Fruit fly (Drosophila melanogaster) whole organism, embryonic: ENCODE measurements around the gene CG6891.
A peak's percentile ranks its signal among the peaks of the same experiment; 100 is the strongest.

Experiments
- CG11723 ChIP-seq: fragments of 200-800 bp; sonication (Bioruptor generic); optimal IDR thresholded peaks from 2 replicates; lab custom pipeline; 2017; ENCODE audit warnings: missing biosample characterization, mild to moderate bottlenecking, missing genetic modification characterization
- CG15514 ChIP-seq: fragments of 200-800 bp; sonication (Bioruptor generic); optimal IDR thresholded peaks from 3 replicates; lab custom pipeline; 2017; ENCODE audit warnings: missing biosample characterization, missing genetic modification characterization, mild to moderate bottlenecking, moderate library complexity, missing genetic modification reagents
- CG15601 ChIP-seq: fragments of 200-800 bp; sonication (Bioruptor generic); optimal IDR thresholded peaks from 3 replicates; lab custom pipeline; 2019; ENCODE audit warnings: missing biosample characterization, mild to moderate bottlenecking, missing genetic modification characterization, moderate library complexity
- CG17186 ChIP-seq: fragments of 200-800 bp; sonication (Bioruptor generic); optimal IDR thresholded peaks from 3 replicates; lab custom pipeline; 2017; ENCODE audit warnings: missing biosample characterization, missing genetic modification reagents, missing genetic modification characterization
- CG17361 ChIP-seq: fragments of 200-800 bp; sonication (Bioruptor generic); IDR thresholded peaks from 3 replicates; pipeline ENCODE4 v1.3.6; 2022; ENCODE audit warnings: missing biosample characterization, missing genetic modification characterization
- CG17612 ChIP-seq: fragments of 200-800 bp; sonication (Bioruptor generic); IDR thresholded peaks from 2 replicates; pipeline ENCODE4 v1.3.6; 2022; ENCODE audit warnings: missing biosample characterization, missing genetic modification characterization
- CG18619 ChIP-seq: fragments of 200-800 bp; sonication (Bioruptor generic); optimal IDR thresholded peaks from 3 replicates; lab custom pipeline; 2017; ENCODE audit warnings: missing biosample characterization, mild to moderate bottlenecking, missing genetic modification characterization
- CG2120 ChIP-seq: fragments of 200-800 bp; sonication (Bioruptor generic); optimal IDR thresholded peaks from 3 replicates; lab custom pipeline; 2016; ENCODE audit warnings: missing biosample characterization, missing genetic modification characterization
- CG3726 ChIP-seq: fragments of 200-800 bp; sonication (Bioruptor generic); IDR thresholded peaks from 3 replicates; pipeline ENCODE4, ENCODE4 v1.3.6; 2022; ENCODE audit warnings: missing biosample characterization, missing genetic modification characterization
- CG6654 ChIP-seq: fragments of 200-800 bp; sonication (Bioruptor generic); optimal IDR thresholded peaks from 2 replicates; lab custom pipeline; 2017; ENCODE audit warnings: missing biosample characterization, mild to moderate bottlenecking, missing genetic modification characterization
- CG6765 ChIP-seq: fragments of 200-800 bp; sonication (Bioruptor generic); optimal IDR thresholded peaks from 3 replicates; lab custom pipeline; 2017; ENCODE audit warnings: missing biosample characterization, mild to moderate bottlenecking, missing genetic modification characterization
- CG7357 ChIP-seq: fragments of 200-800 bp; sonication (Bioruptor generic); IDR thresholded peaks from 3 replicates; pipeline ENCODE4 v1.3.6; 2022; ENCODE audit warnings: missing biosample characterization, missing genetic modification characterization
- CG7963 ChIP-seq: fragments of 200-800 bp; sonication (Bioruptor generic); IDR thresholded peaks from 3 replicates; pipeline ENCODE4 v1.3.6; 2022; ENCODE audit warnings: missing biosample characterization, missing genetic modification characterization; ENCODE audit not compliant: partially characterized antibody
- CG8388 ChIP-seq: fragments of 200-800 bp; sonication (Bioruptor generic); optimal IDR thresholded peaks from 2 replicates; lab custom pipeline; 2019; ENCODE audit warnings: missing biosample characterization, mild to moderate bottlenecking, missing genetic modification characterization, moderate library complexity
- CG8944 ChIP-seq: fragments of 200-800 bp; sonication (Bioruptor generic); optimal IDR thresholded peaks from 3 replicates; lab custom pipeline; 2016; ENCODE audit warnings: missing biosample characterization, missing genetic modification characterization
- CG9609 ChIP-seq: fragments of 200-800 bp; sonication (Bioruptor generic); optimal IDR thresholded peaks from 3 replicates; lab custom pipeline; 2016; ENCODE audit warnings: missing biosample characterization, missing genetic modification characterization
- CG9817 ChIP-seq: fragments of 200-800 bp; sonication (Bioruptor generic); optimal IDR thresholded peaks from 2 replicates; lab custom pipeline; 2018; ENCODE audit warnings: missing biosample characterization, mild to moderate bottlenecking, missing genetic modification characterization, moderate library complexity
- CrebB ChIP-seq: fragments of 200-800 bp; sonication (Bioruptor generic); optimal IDR thresholded peaks from 3 replicates; lab custom pipeline; 2018; ENCODE audit warnings: missing biosample characterization, mild to moderate bottlenecking, missing genetic modification characterization
- Dll ChIP-seq: fragments of 200-800 bp; sonication (Bioruptor generic); IDR thresholded peaks from 4 replicates; pipeline ENCODE4 v1.3.6; 2022; ENCODE audit warnings: missing biosample characterization, missing genetic modification characterization; ENCODE audit not compliant: partially characterized antibody
- Gsc ChIP-seq: fragments of 200-800 bp; sonication (Bioruptor generic); IDR thresholded peaks from 2 replicates; pipeline ENCODE4 v1.3.6; 2022; ENCODE audit warnings: missing biosample characterization, missing genetic modification characterization
- HLH54F ChIP-seq: fragments of 200-800 bp; sonication (Bioruptor generic); optimal IDR thresholded peaks from 3 replicates; lab custom pipeline; 2016; ENCODE audit warnings: missing biosample characterization, missing genetic modification characterization
- Hr39 ChIP-seq: fragments of >200 bp; optimal IDR thresholded peaks from 2 replicates; lab custom pipeline; 2017
- Jarid2 ChIP-seq: fragments of 200-800 bp; sonication (Bioruptor generic); optimal IDR thresholded peaks from 3 replicates; lab custom pipeline; 2017; ENCODE audit warnings: mild to moderate bottlenecking, missing biosample characterization, missing genetic modification reagents, missing genetic modification characterization
- Mad ChIP-seq: fragments of 200-800 bp; sonication (Bioruptor generic); optimal IDR thresholded peaks from 2 replicates; lab custom pipeline; 2016; ENCODE audit warnings: missing biosample characterization, missing genetic modification characterization
- Meics ChIP-seq: fragments of 200-800 bp; sonication (Bioruptor generic); optimal IDR thresholded peaks from 2 replicates; lab custom pipeline; 2017; ENCODE audit warnings: missing biosample characterization, mild to moderate bottlenecking, missing genetic modification characterization
- NFAT ChIP-seq: fragments of 200-800 bp; sonication (Bioruptor generic); IDR thresholded peaks from 2 replicates; pipeline ENCODE4 v1.3.6; 2022; ENCODE audit warnings: missing biosample characterization, missing genetic modification characterization
- Nf-YB ChIP-seq: fragments of 200-800 bp; sonication (Bioruptor generic); optimal IDR thresholded peaks from 3 replicates; lab custom pipeline; 2019; ENCODE audit warnings: missing biosample characterization, mild to moderate bottlenecking, missing genetic modification characterization, moderate library complexity
- NfI ChIP-seq: fragments of 200-800 bp; sonication (Bioruptor generic); optimal IDR thresholded peaks from 3 replicates; lab custom pipeline; 2018; ENCODE audit warnings: missing biosample characterization, mild to moderate bottlenecking, missing genetic modification characterization, moderate library complexity
- Usf ChIP-seq: fragments of 200-800 bp; sonication (Bioruptor generic); optimal IDR thresholded peaks from 2 replicates; lab custom pipeline; 2017; ENCODE audit warnings: missing genotype, missing biosample characterization, missing genetic modification characterization
- YL-1 ChIP-seq: fragments of 200-800 bp; sonication (Bioruptor generic); optimal IDR thresholded peaks from 3 replicates; lab custom pipeline; 2017; ENCODE audit warnings: missing biosample characterization, mild to moderate bottlenecking, missing genetic modification characterization
- bcd ChIP-seq: fragments of 200-800 bp; sonication (Bioruptor generic); optimal IDR thresholded peaks from 2 replicates; lab custom pipeline; 2017; ENCODE audit warnings: missing biosample characterization, mild to moderate bottlenecking, missing genetic modification characterization
- dmrt99B ChIP-seq: fragments of 200-800 bp; sonication (Bioruptor generic); optimal IDR thresholded peaks from 2 replicates; lab custom pipeline; 2018; ENCODE audit warnings: missing biosample characterization, mild to moderate bottlenecking, missing genetic modification characterization, moderate library complexity
- esg ChIP-seq: fragments of 200-800 bp; sonication (Bioruptor generic); conservative IDR thresholded peaks from 2 replicates; pipeline ENCODE4 v1.3.6; 2022; ENCODE audit warnings: missing biosample characterization, missing genetic modification characterization
- ham ChIP-seq: fragments of 200-800 bp; sonication (Bioruptor generic); IDR thresholded peaks from 2 replicates; pipeline ENCODE4 v1.3.6; 2022; ENCODE audit warnings: missing biosample characterization, missing genetic modification characterization
- ind ChIP-seq: fragments of 200-800 bp; sonication (Bioruptor generic); optimal IDR thresholded peaks from 3 replicates; lab custom pipeline; 2016; ENCODE audit warnings: missing biosample characterization, missing genetic modification characterization
- lilli ChIP-seq: fragments of 200-800 bp; sonication (Bioruptor generic); optimal IDR thresholded peaks from 3 replicates; lab custom pipeline; 2016; ENCODE audit warnings: missing biosample characterization, missing genetic modification characterization
- lmd ChIP-seq: fragments of 200-800 bp; sonication (Bioruptor generic); IDR thresholded peaks from 2 replicates; pipeline ENCODE4 v1.3.6; 2022; ENCODE audit warnings: missing biosample characterization, missing genetic modification characterization
- mam ChIP-seq: fragments of 200-800 bp; sonication (Bioruptor generic); optimal IDR thresholded peaks from 3 replicates; lab custom pipeline; 2016; ENCODE audit warnings: missing biosample characterization, missing genetic modification characterization
- pros ChIP-seq: fragments of 200-800 bp; sonication (Bioruptor generic); optimal IDR thresholded peaks from 3 replicates; lab custom pipeline; 2019; ENCODE audit warnings: missing biosample characterization, mild to moderate bottlenecking, missing genetic modification characterization, moderate library complexity
- ro ChIP-seq: fragments of 200-800 bp; sonication (Bioruptor generic); IDR thresholded peaks from 2 replicates; pipeline ENCODE4 v1.3.6; 2022; ENCODE audit warnings: missing biosample characterization, missing genetic modification characterization
- schlank ChIP-seq: fragments of 200-800 bp; sonication (Bioruptor generic); optimal IDR thresholded peaks from 2 replicates; lab custom pipeline; 2018; ENCODE audit warnings: missing biosample characterization, mild to moderate bottlenecking, missing genetic modification characterization
- sd ChIP-seq: fragments of 200-800 bp; sonication (Bioruptor generic); optimal IDR thresholded peaks from 3 replicates; lab custom pipeline; 2018; ENCODE audit warnings: missing biosample characterization, mild to moderate bottlenecking, missing genetic modification characterization, moderate library complexity
- sens ChIP-seq: fragments of 200-800 bp; sonication (Bioruptor generic); peaks from one replicate; lab custom pipeline; 2016; ENCODE audit warnings: missing biosample characterization, missing genetic modification characterization
- shn ChIP-seq: fragments of 200-800 bp; sonication (Bioruptor generic); optimal IDR thresholded peaks from 3 replicates; lab custom pipeline; 2016; ENCODE audit warnings: missing biosample characterization, missing genetic modification characterization
- sr ChIP-seq: fragments of 200-800 bp; sonication (Bioruptor generic); IDR thresholded peaks from 3 replicates; pipeline ENCODE4 v1.3.6; 2022; ENCODE audit warnings: missing biosample characterization, missing genetic modification characterization
- tin ChIP-seq: fragments of 200-800 bp; sonication (Bioruptor generic); optimal IDR thresholded peaks from 3 replicates; lab custom pipeline; 2016; ENCODE audit warnings: missing biosample characterization, missing genetic modification characterization
- tup ChIP-seq: fragments of 200-800 bp; sonication (Bioruptor generic); optimal IDR thresholded peaks from 2 replicates; lab custom pipeline; 2016; ENCODE audit warnings: missing biosample characterization, mild to moderate bottlenecking, missing genetic modification characterization, moderate library complexity
- twi ChIP-seq: fragments of 200-800 bp; optimal IDR thresholded peaks from 2 replicates; lab custom pipeline; 2019; ENCODE audit warnings: missing biosample characterization, mild to moderate bottlenecking, missing genetic modification characterization, moderate library complexity
- vfl ChIP-seq: fragments of 200-800 bp; sonication (Bioruptor generic); optimal IDR thresholded peaks from 2 replicates; lab custom pipeline; 2016; ENCODE audit warnings: missing biosample characterization, missing genetic modification characterization
- zfh2 ChIP-seq: fragments of 200-800 bp; sonication (Bioruptor generic); optimal IDR thresholded peaks from 2 replicates; lab custom pipeline; 2016; ENCODE audit warnings: missing biosample characterization, missing genetic modification characterization

The CG6891 gene

DNA sequence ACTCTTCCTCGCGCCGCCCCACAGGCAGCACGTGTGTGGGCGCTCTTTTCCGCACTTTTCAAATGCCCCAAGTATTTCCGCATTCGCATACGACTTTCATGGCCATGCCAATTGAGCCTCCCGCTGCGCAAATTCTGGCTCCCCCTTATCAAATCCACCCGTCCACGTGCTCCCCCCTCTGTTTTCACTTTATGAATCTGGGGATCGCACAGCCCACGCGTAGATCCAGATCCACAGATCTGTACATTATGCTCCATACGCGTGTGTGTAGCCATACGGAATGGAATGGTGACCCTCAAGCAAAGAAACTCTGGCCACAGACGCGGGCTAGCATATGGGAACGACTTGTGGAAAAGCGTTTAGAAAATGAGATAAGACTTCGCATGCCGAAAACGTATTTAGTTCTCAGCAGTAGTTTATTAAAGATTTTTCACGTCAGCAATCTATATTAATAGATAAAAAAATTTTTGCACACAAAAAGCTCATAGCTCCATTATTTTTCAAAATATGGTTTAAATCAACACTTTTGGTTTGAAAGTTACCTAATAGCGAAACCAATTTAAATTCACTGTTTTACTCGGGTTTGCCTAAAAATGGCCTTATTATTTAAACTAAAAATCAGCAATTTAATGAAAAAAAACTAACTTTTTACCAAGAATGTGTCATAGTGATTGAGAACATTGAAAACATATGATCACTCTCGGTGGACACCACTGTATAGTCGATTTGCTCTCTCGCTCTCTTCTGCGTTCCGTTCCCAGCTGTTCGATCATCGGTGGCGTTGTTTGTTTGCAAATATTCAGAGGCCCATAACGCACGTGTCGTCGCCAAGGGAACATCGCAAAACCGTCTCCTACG lies 14.6 kb downstream of the CG6891 start (continued):
- TF ChIP-seq Meics: peak; percentile 85
- TF ChIP-seq NFAT (GFP tag; lab: Robert Waterston, UW): peak; percentile 52
- no peak for TF ChIP-seq CrebB
- TF ChIP-seq ro: no peak
- peak; percentile 64 for TF ChIP-seq bcd
- TF ChIP-seq Usf (GFP tag; lab: Kevin White, UChicago): peak; percentile 37
- no peak for TF ChIP-seq Dll (GFP tag; lab: Robert Waterston, UW)
- peak; percentile 29 for TF ChIP-seq CG8944 (GFP tag; lab: Kevin White, UChicago)
- TF ChIP-seq CG11723 (GFP tag; lab: Kevin White, UChicago): peak; percentile 58
- no peak for TF ChIP-seq CG17612
- TF ChIP-seq twi (tag; lab: Kevin White, UChicago): no peak
- TF ChIP-seq CG15514: peak; percentile 15
- peak; percentile 23 for TF ChIP-seq CG6654 (GFP tag; lab: Kevin White, UChicago)
- peak; percentile 84 for TF ChIP-seq CG2120 (GFP tag; lab: Kevin White, UChicago)
- TF ChIP-seq Mad (GFP tag; lab: Kevin White, UChicago): peak; percentile 40
- TF ChIP-seq ind (GFP tag; lab: Kevin White, UChicago): peak; percentile 46
- peak; percentile 68 for TF ChIP-seq zfh2 (GFP tag; lab: Kevin White, UChicago)
- peak; percentile 34 for TF ChIP-seq mam
- peak; percentile 47 for TF ChIP-seq CG9817 (tag; lab: Kevin White, UChicago)
- TF ChIP-seq ham (GFP tag; lab: Robert Waterston, UW): no peak
- peak; percentile 54 for TF ChIP-seq esg (GFP tag; lab: Robert Waterston, UW)
- TF ChIP-seq tup: no peak
- peak; percentile 14 for TF ChIP-seq Jarid2 (GFP tag; lab: Kevin White, UChicago)
- TF ChIP-seq CG17361 (GFP tag; lab: Robert Waterston, UW): peak; percentile 87
- TF ChIP-seq NfI: peak; percentile 60
- TF ChIP-seq vfl (GFP tag; lab: Kevin White, UChicago): no peak
- peak; percentile 55 for TF ChIP-seq sd (tag; lab: Kevin White, UChicago)
- peak; percentile 55 for TF ChIP-seq shn (GFP tag; lab: Kevin White, UChicago)
- TF ChIP-seq sens: peak; percentile 94
- peak; percentile 74 for TF ChIP-seq dmrt99B (tag; lab: Kevin White, UChicago)
- TF ChIP-seq tin (GFP tag; lab: Kevin White, UChicago): peak; percentile 49
- TF ChIP-seq CG8388 (GFP tag; lab: Kevin White, UChicago): peak; percentile 51
- peak; percentile 75 for TF ChIP-seq HLH54F (GFP tag; lab: Kevin White, UChicago)
- peak; percentile 46 for TF ChIP-seq CG15601 (tag; lab: Kevin White, UChicago)
- peak; percentile 83 for TF ChIP-seq sr (GFP tag; lab: Robert Waterston, UW)
- no peak for TF ChIP-seq pros (GFP tag; lab: Kevin White, UChicago)
- no peak for TF ChIP-seq CG3726 (GFP tag; lab: Robert Waterston, UW)
- peak; percentile 66 for TF ChIP-seq CG18619 (GFP tag; lab: Kevin White, UChicago)
- TF ChIP-seq lilli (GFP tag; lab: Kevin White, UChicago): peak; percentile 75
- TF ChIP-seq CG9609 (GFP tag; lab: Kevin White, UChicago): peak; percentile 44
- TF ChIP-seq CG7357 (GFP tag; lab: Robert Waterston, UW): peak; percentile 49; the same call in 1 of the 3 replicates
- TF ChIP-seq Hr39 (lab: Kevin White, UChicago): no peak
- peak; percentile 68 for TF ChIP-seq CG6765 (GFP tag; lab: Kevin White, UChicago)
- TF ChIP-seq CG17186: no peak
- no peak for TF ChIP-seq CG7963 (GFP tag; lab: Robert Waterston, UW)
- TF ChIP-seq schlank (tag; lab: Kevin White, UChicago): no peak
- no peak for TF ChIP-seq Gsc
- TF ChIP-seq Nf-YB: peak; percentile 49
- peak; percentile 11 for TF ChIP-seq YL-1 (GFP tag; lab: Kevin White, UChicago)
- peak; percentile 56 for TF ChIP-seq lmd (GFP tag; lab: Robert Waterston, UW)
